Fruit fly (Drosophila melanogaster): Measurements from ENCODE around the gene GCS1.

GCS1 gene

dm6 chrX:11326213-11326731 lies 21.5 kb downstream of the GCS1 start (continued):
- peak; percentile 94 for TF ChIP-seq sens (GFP tag)
- TF ChIP-seq CG10321 (GFP tag; IDR thresholded peaks at IDR 0.05) = no peak
- TF ChIP-seq CG15073 (GFP tag; optimal IDR thresholded peaks at IDR 0.05) = no peak
- peak; percentile 94 for TF ChIP-seq Med (GFP tag)
- peak; percentile 59; the same call in 1 of the 2 replicates for TF ChIP-seq seq (GFP tag; IDR thresholded peaks at IDR 0.05)
- peak; percentile 17 for TF ChIP-seq CG14965 (GFP tag; optimal IDR thresholded peaks at IDR 0.05; ENCODE audit: borderline replicate concordance)
- TF ChIP-seq CG11247 (GFP tag; IDR thresholded peaks at IDR 0.05) = peak; percentile 26; the same call in 1 of the 2 replicates
- no peak for TF ChIP-seq CG31224 (GFP tag; IDR thresholded peaks at IDR 0.05)
- peak; percentile 59 for TF ChIP-seq BtbVII (GFP tag; optimal IDR thresholded peaks at IDR 0.05)
- TF ChIP-seq CG6765 (GFP tag; optimal IDR thresholded peaks at IDR 0.05) = peak; percentile 47
- peak; percentile 58 for TF ChIP-seq CG9437 (GFP tag; optimal IDR thresholded peaks at IDR 0.05)
- TF ChIP-seq dmrt99B (tag; optimal IDR thresholded peaks at IDR 0.05) = peak; percentile 83
- no peak for TF ChIP-seq Stat92E (GFP tag; optimal IDR thresholded peaks at IDR 0.05)
- peak; percentile 47 for TF ChIP-seq run (tag; optimal IDR thresholded peaks at IDR 0.05)
- TF ChIP-seq PHDP (tag; optimal IDR thresholded peaks at IDR 0.05) = peak; percentile 78
- TF ChIP-seq CoRest (tag; optimal IDR thresholded peaks at IDR 0.05) = peak; percentile 80
- no peak for TF ChIP-seq CG7987 (GFP tag; optimal IDR thresholded peaks at IDR 0.05)
- TF ChIP-seq Doc2 (GFP tag; IDR thresholded peaks at IDR 0.05) = 0 out of 2 replicates have a peak, but pooled peaks have one; percentile 6
- peak; percentile 39 for TF ChIP-seq Mad (GFP tag; optimal IDR thresholded peaks at IDR 0.05)
- TF ChIP-seq fd96Cb (tag; optimal IDR thresholded peaks at IDR 0.05) = peak; percentile 65
- TF ChIP-seq emc (GFP tag; optimal IDR thresholded peaks at IDR 0.05) = peak; percentile 8
- TF ChIP-seq CG14014 (GFP tag; IDR thresholded peaks at IDR 0.05) = peak; percentile 72
- peak; percentile 78 for TF ChIP-seq bcd (GFP tag; optimal IDR thresholded peaks at IDR 0.05)
- TF ChIP-seq CG14860 (GFP tag; IDR thresholded peaks at IDR 0.05; ENCODE audit: partially characterized antibody) = no peak
- TF ChIP-seq CG4820 (GFP tag; optimal IDR thresholded peaks at IDR 0.05) = peak; percentile 51
- peak; percentile 70 for TF ChIP-seq HHEX (GFP tag; optimal IDR thresholded peaks at IDR 0.05)
- TF ChIP-seq HLH3B (GFP tag; IDR thresholded peaks at IDR 0.05) = peak; percentile 70
- no peak for TF ChIP-seq Lpt (GFP tag; optimal IDR thresholded peaks at IDR 0.05)
- TF ChIP-seq ham (GFP tag; IDR thresholded peaks at IDR 0.05) = no peak
- peak; percentile 41; the same call in 1 of the 2 replicates for TF ChIP-seq onecut (GFP tag; IDR thresholded peaks at IDR 0.05)
- no peak for TF ChIP-seq jigr1 (GFP tag; IDR thresholded peaks at IDR 0.05)
- no peak for TF ChIP-seq inv (GFP tag; IDR thresholded peaks at IDR 0.05; ENCODE audit: partially characterized antibody)
- TF ChIP-seq CG7556 (GFP tag; optimal IDR thresholded peaks at IDR 0.05) = peak; percentile 73
- TF ChIP-seq CG31441 (GFP tag; IDR thresholded peaks at IDR 0.05) = peak; percentile 54
- TF ChIP-seq ap (GFP tag; IDR thresholded peaks at IDR 0.05) = peak; percentile 40; the same call in 1 of the 2 replicates
- no peak for TF ChIP-seq Doc3 (GFP tag; IDR thresholded peaks at IDR 0.05; ENCODE audit: partially characterized antibody)
- peak; percentile 69 for TF ChIP-seq CG10979 (tag; optimal IDR thresholded peaks at IDR 0.05)
- 0 out of 2 replicates have a peak, but pooled peaks have one; percentile 17 for TF ChIP-seq CG11085 (GFP tag; IDR thresholded peaks at IDR 0.05)
- no peak for TF ChIP-seq CG34224 (GFP tag; IDR thresholded peaks at IDR 0.05; ENCODE audit: partially characterized antibody)
- TF ChIP-seq Oaz (GFP tag; IDR thresholded peaks at IDR 0.05) = peak; percentile 40; the same call in 1 of the 2 replicates
- TF ChIP-seq Xrp1 (GFP tag; IDR thresholded peaks at IDR 0.05) = peak; percentile 74
- TF ChIP-seq nom (GFP tag; optimal IDR thresholded peaks at IDR 0.05) = peak; percentile 43
- peak; percentile 66 for TF ChIP-seq CG18619 (GFP tag; optimal IDR thresholded peaks at IDR 0.05)
- peak; percentile 76 for TF ChIP-seq CG12219 (GFP tag; optimal IDR thresholded peaks at IDR 0.05)
- TF ChIP-seq Dek (tag; optimal IDR thresholded peaks at IDR 0.05) = peak; percentile 67
- TF ChIP-seq Fer3 (tag; optimal IDR thresholded peaks at IDR 0.05) = peak; percentile 62
- peak; percentile 51 for TF ChIP-seq slou (GFP tag; optimal IDR thresholded peaks at IDR 0.05)
- TF ChIP-seq gem (tag; optimal IDR thresholded peaks at IDR 0.05) = peak; percentile 82
- TF ChIP-seq Dp (GFP tag; optimal IDR thresholded peaks at IDR 0.05) = no peak
